Worm (Caenorhabditis elegans): ENCODE data around the gene exc-12.

DNA sequence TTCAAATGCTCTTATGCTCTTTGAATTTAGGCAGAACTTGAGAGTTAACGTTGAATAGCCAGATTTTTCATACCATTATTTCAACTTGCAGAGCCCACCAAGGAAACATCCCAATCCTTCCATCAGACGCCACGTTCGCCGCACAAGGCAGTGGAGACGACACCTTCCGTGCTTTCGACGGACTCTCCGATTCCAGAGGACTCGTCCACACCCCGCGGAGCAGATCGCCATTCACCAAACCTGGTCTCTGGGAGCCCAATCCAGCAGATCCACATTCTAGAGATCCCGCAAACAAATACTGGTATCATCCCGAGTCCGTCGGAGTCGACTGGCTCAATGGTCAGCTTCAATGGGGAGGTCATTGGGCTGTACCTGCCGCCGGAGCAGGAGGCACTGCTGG is 9.8 kb upstream of the exc-12 start:
- TF ChIP-seq arid-1 (GFP tag; conservative IDR thresholded peaks at IDR 0.05) (no peak), gei-8 (GFP tag; optimal IDR thresholded peaks at IDR 0.05) (no peak), Y48G9A.11 (GFP tag; IDR thresholded peaks at IDR 0.05) (no peak), spr-1 (tag; optimal IDR thresholded peaks at IDR 0.05) (no peak), daf-16 (GFP tag; optimal IDR thresholded peaks at IDR 0.05) (no peak), daf-16 (tag; optimal IDR thresholded peaks at IDR 0.05) (no peak), daf-12 (tag; optimal IDR thresholded peaks at IDR 0.05) (no peak)
